Worm (Caenorhabditis elegans) whole organism, L2 larva: ENCODE data around the gene T24D5.3.

ENCODE experiments used
- R02D3.7 ChIP-seq: fragments of 150-350 bp; optimal IDR thresholded peaks from 2 replicates; lab custom pipeline; 2014; ENCODE audit warnings: missing biosample characterization, missing genetic modification characterization
- Y55F3AM.14 ChIP-seq: fragments of 200-800 bp; sonication (Bioruptor generic); optimal IDR thresholded peaks from 2 replicates; lab custom pipeline; 2018; ENCODE audit warnings: mild to moderate bottlenecking, missing genetic modification characterization, missing compliant biosample characterization
- ZK546.5 ChIP-seq: sonication (generic microtip); optimal IDR thresholded peaks from 2 replicates; lab custom pipeline; 2017; ENCODE audit warnings: missing biosample characterization, missing genetic modification characterization
- alr-1 ChIP-seq: fragments of 150-350 bp; optimal IDR thresholded peaks from 2 replicates; lab custom pipeline; 2014; ENCODE audit warnings: missing biosample characterization, missing genetic modification characterization
- aly-2 ChIP-seq: fragments of 150-350 bp; optimal IDR thresholded peaks from 2 replicates; lab custom pipeline; 2014; ENCODE audit warnings: missing biosample characterization, missing genetic modification characterization
- blmp-1 ChIP-seq: sonication (generic microtip); optimal IDR thresholded peaks from 2 replicates; lab custom pipeline; 2017; ENCODE audit warnings: missing genetic modification characterization, mild to moderate bottlenecking, missing compliant biosample characterization, antibody characterized with exemption, moderate library complexity; ENCODE audit not compliant: insufficient read depth
- ceh-82 ChIP-seq: fragments of 150-350 bp; optimal IDR thresholded peaks from 2 replicates; lab custom pipeline; 2014; ENCODE audit warnings: missing biosample characterization, missing genetic modification characterization
- crh-2 ChIP-seq: sonication (generic microtip); optimal IDR thresholded peaks from 2 replicates; lab custom pipeline; 2017; ENCODE audit warnings: missing biosample characterization, missing genetic modification characterization
- egl-27 ChIP-seq: sonication (generic microtip); optimal IDR thresholded peaks from 3 replicates; lab custom pipeline; 2017; ENCODE audit warnings: missing biosample characterization, missing genetic modification reagents, missing genetic modification characterization
- elt-1 ChIP-seq: fragments of 150-350 bp; optimal IDR thresholded peaks from 2 replicates; lab custom pipeline; 2014; ENCODE audit warnings: missing biosample characterization, missing genetic modification characterization
- lin-39 ChIP-seq: fragments of 150-350 bp; optimal IDR thresholded peaks from 2 replicates; lab custom pipeline; 2014; ENCODE audit warnings: missing biosample characterization, missing genetic modification reagents, missing genetic modification characterization
- lsy-2 ChIP-seq, 2 experiments: fragments of 150-350 bp in 1 of 2; sonication (generic microtip) in 1 of 2; optimal IDR thresholded peaks; 2 replicates each; lab custom pipeline; 2014 to 2017; ENCODE audit warnings: missing biosample characterization in 2 of 2, missing genetic modification characterization in 2 of 2
- mbf-1 ChIP-seq: sonication (generic microtip); optimal IDR thresholded peaks from 2 replicates; lab custom pipeline; 2017; ENCODE audit warnings: missing biosample characterization, missing genetic modification characterization
- mdl-1 ChIP-seq, 2 experiments: fragments of 150-350 bp in 1 of 2; sonication (generic microtip) in 1 of 2; optimal IDR thresholded peaks; 2 replicates each; lab custom pipeline; 2017; ENCODE audit warnings: missing biosample characterization in 2 of 2, missing genetic modification characterization in 2 of 2
- nhr-10 ChIP-seq: sonication (generic microtip); optimal IDR thresholded peaks from 2 replicates; lab custom pipeline; 2017; ENCODE audit warnings: missing biosample characterization, missing genetic modification characterization
- nhr-11 ChIP-seq: fragments of 150-350 bp; optimal IDR thresholded peaks from 2 replicates; lab custom pipeline; 2014; ENCODE audit warnings: missing biosample characterization, missing genetic modification characterization
- nhr-12 ChIP-seq: fragments of 150-350 bp; optimal IDR thresholded peaks from 2 replicates; lab custom pipeline; 2014; ENCODE audit warnings: missing biosample characterization, missing genetic modification characterization
- nhr-129 ChIP-seq: fragments of 150-350 bp; optimal IDR thresholded peaks from 2 replicates; lab custom pipeline; 2014; ENCODE audit warnings: missing biosample characterization, missing genetic modification characterization
- nhr-21 ChIP-seq: fragments of 150-350 bp; optimal IDR thresholded peaks from 2 replicates; lab custom pipeline; 2014; ENCODE audit warnings: missing biosample characterization, missing genetic modification characterization
- nhr-23 ChIP-seq: fragments of 150-350 bp; optimal IDR thresholded peaks from 2 replicates; lab custom pipeline; 2014; ENCODE audit warnings: missing biosample characterization, missing genetic modification reagents, missing genetic modification characterization
- nhr-237 ChIP-seq: fragments of 150-350 bp; optimal IDR thresholded peaks from 2 replicates; lab custom pipeline; 2014; ENCODE audit warnings: missing biosample characterization, missing genetic modification characterization
- nhr-25 ChIP-seq: fragments of 150-350 bp; sonication (generic microtip); optimal IDR thresholded peaks from 3 replicates; lab custom pipeline; 2014; ENCODE audit warnings: missing biosample characterization, missing genetic modification characterization
- nhr-77 ChIP-seq: fragments of 150-350 bp; optimal IDR thresholded peaks from 2 replicates; lab custom pipeline; 2014; ENCODE audit warnings: missing biosample characterization, missing genetic modification characterization
- sem-4 ChIP-seq: fragments of 150-350 bp; optimal IDR thresholded peaks from 2 replicates; lab custom pipeline; 2014; ENCODE audit warnings: missing biosample characterization, missing genetic modification reagents, missing genetic modification characterization
- skn-1 ChIP-seq: sonication (generic microtip); optimal IDR thresholded peaks from 2 replicates; lab custom pipeline; 2017; ENCODE audit warnings: missing biosample characterization, missing genetic modification characterization
- sma-3 ChIP-seq: sonication (generic microtip); optimal IDR thresholded peaks from 2 replicates; lab custom pipeline; 2016; ENCODE audit warnings: missing genetic modification reagents, missing genetic modification characterization, missing compliant biosample characterization
- sma-9 ChIP-seq, 2 experiments: fragments of 150-350 bp in 1 of 2; sonication (generic microtip) in 1 of 2; optimal IDR thresholded peaks; 2 replicates each; lab custom pipeline; 2014 to 2016; ENCODE audit warnings: missing genetic modification characterization in 2 of 2, mild to moderate bottlenecking in 1 of 2, missing biosample characterization in 1 of 2, missing compliant biosample characterization in 1 of 2, missing genetic modification reagents in 1 of 2, moderate library complexity in 1 of 2
- snpc-4 ChIP-seq: fragments of 150-350 bp; optimal IDR thresholded peaks from 2 replicates; lab custom pipeline; 2014; ENCODE audit warnings: missing biosample characterization, missing genetic modification characterization
- unc-55 ChIP-seq: fragments of 150-350 bp; sonication (generic microtip); optimal IDR thresholded peaks from 3 replicates; lab custom pipeline; 2014; ENCODE audit warnings: missing biosample characterization, missing genetic modification reagents, missing genetic modification characterization
- unc-62 ChIP-seq: fragments of 150-350 bp; optimal IDR thresholded peaks from 2 replicates; lab custom pipeline; 2014; ENCODE audit warnings: missing biosample characterization, missing genetic modification reagents, missing genetic modification characterization
- zag-1 ChIP-seq: fragments of 150-350 bp; optimal IDR thresholded peaks from 2 replicates; lab custom pipeline; 2014; ENCODE audit warnings: missing biosample characterization, missing genetic modification characterization
- ztf-1 ChIP-seq: fragments of 200-800 bp; sonication (Bioruptor generic); conservative IDR thresholded peaks from 2 replicates; pipeline ENCODE4 v1.3.6; 2022; ENCODE audit warnings: missing genetic modification characterization, missing compliant biosample characterization
- ztf-11 ChIP-seq: sonication (generic microtip); optimal IDR thresholded peaks from 2 replicates; lab custom pipeline; 2017; ENCODE audit warnings: missing biosample characterization, missing genetic modification characterization
- ztf-4 ChIP-seq: fragments of 150-350 bp; optimal IDR thresholded peaks from 2 replicates; lab custom pipeline; 2014; ENCODE audit warnings: missing biosample characterization, missing genetic modification characterization

The T24D5.3 gene

DNA sequence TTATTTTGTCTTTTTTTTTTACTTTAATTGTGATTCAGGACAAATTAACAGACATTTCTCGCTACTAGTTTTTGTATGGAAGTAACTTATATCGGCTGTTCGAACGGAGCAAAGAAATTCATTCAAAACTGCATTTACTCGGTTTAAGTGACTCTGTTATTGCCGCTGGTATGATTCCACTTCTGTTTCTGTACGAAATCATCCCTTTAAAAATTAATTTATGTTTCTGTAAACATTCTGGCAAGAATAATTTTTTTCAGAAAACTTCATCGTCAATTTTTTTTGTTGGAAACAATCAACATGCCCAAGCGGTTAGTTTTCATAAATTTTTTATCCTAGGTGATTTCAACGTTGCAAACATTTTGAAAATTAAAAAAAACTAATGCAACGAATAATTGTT, at the start of gene T24D5.3:
Gene T24D5.3, plus strand, starts transcription at position 301 of the 400 bp plus-strand sequence.
- no peak for TF ChIP-seq nhr-237 (tag; lab: Kevin White, UChicago)
- no peak for TF ChIP-seq elt-1
- TF ChIP-seq crh-2 (tag; lab: Kevin White, UChicago) = no peak
- TF ChIP-seq nhr-12 (tag; lab: Kevin White, UChicago) = no peak
- TF ChIP-seq nhr-23 (tag; lab: Kevin White, UChicago) = no peak
- no peak for TF ChIP-seq sem-4 (tag; lab: Kevin White, UChicago)
- no peak for TF ChIP-seq snpc-4
- TF ChIP-seq alr-1 (tag; lab: Kevin White, UChicago) = no peak
- TF ChIP-seq nhr-129 (tag; lab: Kevin White, UChicago) = no peak
- no peak for TF ChIP-seq mdl-1 (tag; optimal IDR thresholded peaks at IDR 0.05; lab: Kevin White, UChicago)
- TF ChIP-seq nhr-25 (tag; lab: Kevin White, UChicago) = no peak
- TF ChIP-seq nhr-10 (tag; lab: Kevin White, UChicago) = no peak
- TF ChIP-seq zag-1 (tag; lab: Kevin White, UChicago) = no peak

DNA sequence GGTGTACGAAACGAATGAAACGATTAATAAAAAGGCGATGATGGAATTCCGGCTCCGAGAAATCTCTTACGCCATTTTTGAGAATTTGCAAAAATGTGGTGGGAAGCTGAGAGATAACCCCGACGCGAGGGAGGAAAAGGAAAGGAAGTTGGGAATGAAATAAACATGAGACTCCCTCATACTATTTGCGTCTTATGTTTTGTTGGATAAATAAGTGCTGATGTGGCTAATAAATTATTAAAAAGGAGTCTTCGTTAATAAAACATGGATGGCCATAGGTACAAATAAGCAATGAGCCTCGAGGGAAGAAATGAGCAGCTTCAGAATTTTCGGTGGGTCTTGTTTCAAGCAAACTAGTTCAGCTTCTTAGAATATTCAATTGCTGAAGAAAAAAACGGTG, 47.5 kb upstream of the T24D5.3 start:
- TF ChIP-seq unc-55 (GFP tag; lab: Kevin White, UChicago) (peak; percentile 21), aly-2 (tag; lab: Kevin White, UChicago) (no peak), sma-9 (GFP tag; optimal IDR thresholded peaks at IDR 0.05; lab: Kevin White, UChicago) (peak; percentile 0), sma-9 (tag; optimal IDR thresholded peaks at IDR 0.05; lab: Kevin White, UChicago) (no peak)
- TF ChIP-seq, all 48 proteins: peak for 2

DNA sequence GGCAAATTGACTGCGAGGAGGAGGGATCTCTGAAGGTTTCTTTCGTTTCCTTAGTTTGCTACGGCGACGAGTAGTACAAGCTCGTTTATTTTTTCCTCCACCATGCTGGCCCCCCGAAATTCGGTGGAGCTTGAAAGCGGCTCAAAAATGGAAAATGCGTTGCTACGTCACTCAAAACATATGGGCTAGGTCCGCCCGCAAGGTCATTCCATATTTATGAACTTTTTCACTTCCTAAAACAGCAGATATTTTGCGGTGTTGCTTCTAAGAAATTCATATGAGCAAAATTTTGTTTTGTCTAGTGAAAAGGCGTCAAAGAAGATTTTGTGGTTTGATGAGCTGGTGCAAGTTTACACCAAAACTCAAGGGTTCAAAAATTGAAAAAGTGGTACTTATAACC, 45.4 kb upstream of the T24D5.3 start:
- TF ChIP-seq zag-1 (tag; lab: Kevin White, UChicago) = no peak
- peak; percentile 26 for TF ChIP-seq unc-55 (GFP tag; lab: Kevin White, UChicago)
- TF ChIP-seq lin-39 (tag; lab: Kevin White, UChicago) = no peak
- no peak for TF ChIP-seq nhr-77 (tag; lab: Kevin White, UChicago)
- TF ChIP-seq ztf-4 (tag; lab: Kevin White, UChicago) = no peak

DNA sequence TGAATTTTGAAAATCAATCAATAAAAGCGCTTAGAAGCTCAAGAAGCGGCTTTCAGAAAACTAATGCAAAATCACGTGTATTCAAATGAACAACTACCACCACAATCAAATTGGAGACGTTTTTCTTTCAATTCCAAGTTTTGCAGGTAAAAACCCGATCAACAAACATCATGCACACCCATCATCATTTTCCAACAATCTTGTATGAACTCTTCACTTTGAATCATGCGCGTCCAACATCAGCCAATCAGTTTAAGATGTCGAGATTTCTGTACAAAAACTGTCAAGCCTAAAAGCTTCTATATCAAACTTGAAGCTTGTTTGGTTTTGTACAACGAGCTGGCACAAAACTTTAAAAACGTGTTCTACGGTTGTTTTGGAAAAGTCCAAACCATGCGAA, 41.1 kb upstream of the T24D5.3 start:
- TF ChIP-seq sem-4 (tag; lab: Kevin White, UChicago) (no peak), unc-62 (no peak), aly-2 (tag; lab: Kevin White, UChicago) (no peak), crh-2 (tag; lab: Kevin White, UChicago) (no peak), ceh-82 (tag; lab: Kevin White, UChicago) (no peak), mbf-1 (no peak), alr-1 (tag; lab: Kevin White, UChicago) (no peak), lsy-2 (tag; optimal IDR thresholded peaks at IDR 0.05; lab: Kevin White, UChicago) (no peak), blmp-1 (no peak), nhr-21 (tag; lab: Kevin White, UChicago) (no peak), Y55F3AM.14 (GFP tag; lab: Kevin White, UChicago) (no peak), sma-3 (GFP tag; lab: Kevin White, UChicago) (no peak), nhr-237 (tag; lab: Kevin White, UChicago) (no peak), egl-27 (no peak), sma-9 (GFP tag; optimal IDR thresholded peaks at IDR 0.05; lab: Kevin White, UChicago) (no peak), sma-9 (tag; optimal IDR thresholded peaks at IDR 0.05; lab: Kevin White, UChicago) (no peak)

DNA sequence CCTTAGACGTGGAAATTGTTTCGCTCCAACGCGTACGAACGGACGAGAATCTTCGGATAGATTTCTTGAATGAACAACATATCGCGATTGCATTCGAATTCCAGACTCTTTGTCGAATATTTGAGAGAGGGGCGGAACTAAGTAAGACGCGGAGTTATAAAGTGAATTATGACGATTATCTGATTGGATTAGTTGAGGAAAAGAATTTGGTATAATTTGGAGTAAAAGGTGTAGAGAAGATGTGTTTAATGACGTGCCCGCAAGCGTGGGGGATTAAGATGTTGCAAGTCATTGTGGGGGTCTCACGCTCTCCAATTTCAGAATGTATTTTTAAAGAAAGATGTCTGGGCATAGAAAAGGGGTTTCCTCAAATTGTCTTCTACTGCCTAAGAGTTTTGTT, 34.8 kb upstream of the T24D5.3 start:
- TF ChIP-seq nhr-10 (tag; lab: Kevin White, UChicago) = no peak
- no peak for TF ChIP-seq nhr-21 (tag; lab: Kevin White, UChicago)
- peak; percentile 44 for TF ChIP-seq sma-9 (GFP tag; optimal IDR thresholded peaks at IDR 0.05; lab: Kevin White, UChicago)
- no peak for TF ChIP-seq sma-9 (tag; optimal IDR thresholded peaks at IDR 0.05; lab: Kevin White, UChicago)

DNA sequence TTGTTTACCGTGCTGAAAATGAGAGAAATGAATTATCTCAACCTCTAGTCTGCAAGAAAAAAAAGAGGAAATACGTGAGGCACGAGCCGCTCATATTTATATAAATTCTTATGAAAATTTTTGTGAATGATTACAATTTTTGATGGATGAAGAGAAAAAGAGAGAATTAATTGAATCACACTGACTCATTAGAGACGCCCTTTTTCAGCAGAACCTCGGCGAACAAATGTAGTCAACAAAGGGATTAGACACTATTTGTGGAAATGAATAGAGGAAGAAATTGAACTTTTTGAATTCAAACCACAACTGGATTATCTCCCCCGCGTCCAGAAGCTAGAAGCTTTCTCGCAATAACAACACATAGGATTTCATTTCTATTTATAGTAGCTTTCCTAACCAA, 33.1 kb upstream of the T24D5.3 start:
- TF ChIP-seq ztf-1 (GFP tag; lab: Robert Waterston, UW) = no peak
- TF ChIP-seq crh-2 (tag; lab: Kevin White, UChicago) = no peak
- TF ChIP-seq zag-1 (tag; lab: Kevin White, UChicago) = no peak
- TF ChIP-seq sem-4 (tag; lab: Kevin White, UChicago) = no peak
- no peak for TF ChIP-seq nhr-10 (tag; lab: Kevin White, UChicago)
- no peak for TF ChIP-seq elt-1
- TF ChIP-seq ZK546.5 (tag; lab: Kevin White, UChicago) = no peak
- no peak for TF ChIP-seq skn-1 (tag; lab: Kevin White, UChicago)
- TF ChIP-seq nhr-11 (tag; lab: Kevin White, UChicago) = no peak
- no peak for TF ChIP-seq lsy-2 (tag; optimal IDR thresholded peaks at IDR 0.05; lab: Kevin White, UChicago)
- no peak for TF ChIP-seq R02D3.7 (tag; lab: Kevin White, UChicago)
- TF ChIP-seq ztf-11 (tag; lab: Kevin White, UChicago) = no peak
